Fruit fly (Drosophila melanogaster): ENCODE measurements around the gene CG17350.

The CG17350 gene

dm6 chr2L:19425765-19426329 lies 45.1 kb downstream of the CG17350 start (continued):
- TF ChIP-seq Meics (GFP tag; optimal IDR thresholded peaks at IDR 0.05), result peak; percentile 79
- no peak for TF ChIP-seq unc-4 (GFP tag; IDR thresholded peaks at IDR 0.05; ENCODE audit: partially characterized antibody)
- TF ChIP-seq CG1602 (GFP tag; optimal IDR thresholded peaks at IDR 0.05), result peak; percentile 48
- peak; percentile 45 for TF ChIP-seq Dip3 (GFP tag; optimal IDR thresholded peaks at IDR 0.05)
- peak; percentile 92 for TF ChIP-seq Med (GFP tag)
- peak; percentile 86 for TF ChIP-seq lab (GFP tag; optimal IDR thresholded peaks at IDR 0.05)
- peak; percentile 59 for TF ChIP-seq CG17568 (GFP tag; optimal IDR thresholded peaks at IDR 0.05)
- peak; percentile 64 for TF ChIP-seq CG13624 (GFP tag; optimal IDR thresholded peaks at IDR 0.05)
- peak; percentile 74 for TF ChIP-seq CG12391 (tag; optimal IDR thresholded peaks at IDR 0.05)
- TF ChIP-seq repo (GFP tag; optimal IDR thresholded peaks at IDR 0.05), result peak; percentile 47
- peak; percentile 76 for TF ChIP-seq PHDP (tag; optimal IDR thresholded peaks at IDR 0.05)
- TF ChIP-seq p53 (GFP tag; optimal IDR thresholded peaks at IDR 0.05), result no peak
- no peak for TF ChIP-seq D (optimal IDR thresholded peaks at IDR 0.05)
- peak; percentile 68 for TF ChIP-seq D (GFP tag; optimal IDR thresholded peaks at IDR 0.05)
- TF ChIP-seq sens-2 (GFP tag; IDR thresholded peaks at IDR 0.05), result peak; percentile 66; the same call in 1 of the 2 replicates
- TF ChIP-seq Optix (GFP tag; IDR thresholded peaks at IDR 0.05), result 0 out of 3 replicates have a peak, but pooled peaks have one; percentile 7
- TF ChIP-seq otp (GFP tag; IDR thresholded peaks at IDR 0.05), result peak; percentile 94
- no peak for TF ChIP-seq inv (GFP tag; IDR thresholded peaks at IDR 0.05; ENCODE audit: partially characterized antibody)
- peak; percentile 7 for TF ChIP-seq CG6854 (GFP tag; optimal IDR thresholded peaks at IDR 0.05)
- TF ChIP-seq ro (GFP tag; IDR thresholded peaks at IDR 0.05), result no peak
- 0 out of 2 replicates have a peak, but pooled peaks have one; percentile 38 for TF ChIP-seq wdn (GFP tag; IDR thresholded peaks at IDR 0.05)
- TF ChIP-seq tna (GFP tag; IDR thresholded peaks at IDR 0.05; ENCODE audit: partially characterized antibody), result no peak
- TF ChIP-seq grn (GFP tag; optimal IDR thresholded peaks at IDR 0.05), result peak; percentile 68
- peak; percentile 20; the same call in 1 of the 2 replicates for TF ChIP-seq CG8765 (GFP tag; IDR thresholded peaks at IDR 0.05)
- TF ChIP-seq sd (tag; optimal IDR thresholded peaks at IDR 0.05), result peak; percentile 70
- TF ChIP-seq Sry-δ (GFP tag; optimal IDR thresholded peaks at IDR 0.05), result no peak
- peak; percentile 38; the same call in 1 of the 2 replicates for TF ChIP-seq CG31224 (GFP tag; IDR thresholded peaks at IDR 0.05)
- peak; percentile 48 for TF ChIP-seq sug (tag; optimal IDR thresholded peaks at IDR 0.05)
- TF ChIP-seq tin (GFP tag; optimal IDR thresholded peaks at IDR 0.05), result peak; percentile 54
- TF ChIP-seq ftz-f1 (GFP tag; optimal IDR thresholded peaks at IDR 0.05), result peak; percentile 91
- TF ChIP-seq her (GFP tag; optimal IDR thresholded peaks at IDR 0.05), result peak; percentile 22
- peak; percentile 71; the same call in 1 of the 3 replicates for TF ChIP-seq CG3726 (GFP tag; IDR thresholded peaks at IDR 0.05)
- TF ChIP-seq oc (tag; optimal IDR thresholded peaks at IDR 0.05), result peak; percentile 33
- TF ChIP-seq Side (GFP tag; optimal IDR thresholded peaks at IDR 0.05), result peak; percentile 55
- TF ChIP-seq dpn (GFP tag; optimal IDR thresholded peaks at IDR 0.05), result peak; percentile 58 to 64
- no peak for TF ChIP-seq dm (GFP tag; optimal IDR thresholded peaks at IDR 0.05)
- TF ChIP-seq Hsf (GFP tag; optimal IDR thresholded peaks at IDR 0.05), result peak; percentile 68
- TF ChIP-seq mirr (GFP tag; optimal IDR thresholded peaks at IDR 0.05), result peak; percentile 70
- peak in 1 of 2 experiments; percentile 58 for TF ChIP-seq chif (GFP tag; optimal IDR thresholded peaks at IDR 0.05)
- TF ChIP-seq CG8924 (tag; optimal IDR thresholded peaks at IDR 0.05), result peak; percentile 66
- TF ChIP-seq en (GFP tag; optimal IDR thresholded peaks at IDR 0.05), result peak; percentile 73
- no peak for TF ChIP-seq CG2202 (tag; optimal IDR thresholded peaks at IDR 0.05)
- no peak for TF ChIP-seq Spps (tag; optimal IDR thresholded peaks at IDR 0.05)
- peak; percentile 65 for TF ChIP-seq sob (GFP tag; IDR thresholded peaks at IDR 0.05)
- peak; percentile 36 for TF ChIP-seq CG17802 (tag; optimal IDR thresholded peaks at IDR 0.05)
- peak; percentile 74 for TF ChIP-seq CG13424 (tag; optimal IDR thresholded peaks at IDR 0.05)
- TF ChIP-seq CG7372 (GFP tag; IDR thresholded peaks at IDR 0.05), result peak; percentile 30; the same call in 1 of the 2 replicates
- TF ChIP-seq vfl (GFP tag; optimal IDR thresholded peaks at IDR 0.05), result peak; percentile 40
- peak; percentile 60 for TF ChIP-seq CG15696 (tag; optimal IDR thresholded peaks at IDR 0.05)
- peak; percentile 28 for TF ChIP-seq cato (GFP tag; optimal IDR thresholded peaks at IDR 0.05; ENCODE audit: borderline replicate concordance)
